Fruit fly (Drosophila melanogaster) whole organism: ENCODE measurements around the gene CG33689.

Source experiments
- CG8478 ChIP-seq: fragments of >200 bp; optimal IDR thresholded peaks from 2 replicates; lab custom pipeline; 2018; ENCODE audit warnings: inconsistent platforms
- Dll ChIP-seq: fragments of >200 bp; optimal IDR thresholded peaks from 2 replicates; lab custom pipeline; 2017
- EcR ChIP-seq, 2 experiments: fragments of >200 bp; optimal IDR thresholded peaks; 2 replicates each; lab custom pipeline; 2017; ENCODE audit warnings: missing biosample characterization in 2 of 2, missing genetic modification characterization in 2 of 2, missing genetic modification reagents in 2 of 2
- pan ChIP-seq: fragments of >200 bp; optimal IDR thresholded peaks from 2 replicates; lab custom pipeline; 2017
- psq ChIP-seq: fragments of >200 bp; optimal IDR thresholded peaks from 2 replicates; lab custom pipeline; 2017
- usp ChIP-seq: fragments of >200 bp; optimal IDR thresholded peaks from 2 replicates; lab custom pipeline; 2017; ENCODE audit warnings: missing biosample characterization, missing genetic modification characterization, mixed read lengths

CG33689 gene

DNA sequence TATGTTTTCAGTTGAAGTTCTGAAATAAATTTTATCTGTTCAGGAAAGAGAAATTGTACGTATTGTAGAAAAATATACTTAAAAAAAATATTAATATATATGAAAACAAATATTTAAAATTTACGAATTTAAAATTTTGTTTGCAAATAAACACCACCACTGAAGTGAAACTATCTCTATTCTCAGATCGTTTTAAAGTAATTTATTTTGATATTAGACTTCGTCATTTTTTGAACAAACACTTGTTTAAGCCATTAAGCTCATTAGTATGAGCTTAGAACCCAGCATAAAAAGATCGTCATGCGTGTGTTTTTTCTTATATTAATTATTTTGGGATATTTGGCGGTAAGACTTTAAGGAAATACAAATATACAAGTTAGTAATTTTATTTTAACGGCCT, 1.1 kb upstream of the CG33689 start, which contains the start of gene CG33688:
Gene CG33688 (plus strand): TSS at position 301 of the 400 bp plus-strand sequence.
- TF ChIP-seq CG8478 (lab: Kevin White, UChicago) (no peak), pan (lab: Kevin White, UChicago) (no peak), psq (lab: Kevin White, UChicago) (no peak), Dll (lab: Kevin White, UChicago) (no peak), usp (GFP tag; lab: Kevin White, UChicago) (no peak), EcR (GFP tag; optimal IDR thresholded peaks at IDR 0.05; lab: Kevin White, UChicago) (no peak)

DNA sequence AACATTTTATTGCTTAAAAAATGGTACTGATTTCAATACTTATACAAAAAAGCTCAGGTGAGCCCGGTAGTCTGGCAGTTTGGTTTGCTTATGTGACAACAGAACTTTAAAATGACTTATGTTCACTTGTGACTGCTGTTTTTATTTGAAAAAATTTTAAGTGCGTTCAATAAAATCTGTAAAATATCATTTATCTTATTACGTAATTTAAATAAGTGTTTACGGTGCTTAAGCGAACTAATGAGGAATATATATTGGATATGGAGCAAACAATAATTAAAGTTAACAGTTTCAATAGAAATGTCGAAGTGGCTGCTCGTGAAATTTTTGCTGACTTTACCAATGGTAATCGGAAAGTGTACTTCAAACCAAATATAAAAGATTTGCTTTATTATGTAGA, 999 bp downstream of the CG33689 start, which contains the start of gene dls:
Gene dls (plus strand): TSS at position 301 of the 400 bp plus-strand sequence.
- TF ChIP-seq CG8478 (lab: Kevin White, UChicago), result no peak
- no peak for TF ChIP-seq usp (GFP tag; lab: Kevin White, UChicago)
- no peak for TF ChIP-seq Dll (lab: Kevin White, UChicago)
- TF ChIP-seq EcR (GFP tag; optimal IDR thresholded peaks at IDR 0.05; lab: Kevin White, UChicago), result no peak
- TF ChIP-seq psq (lab: Kevin White, UChicago), result no peak
- no peak for TF ChIP-seq pan (lab: Kevin White, UChicago)

- no peak for TF ChIP-seq Dll (lab: Kevin White, UChicago)
- no peak for TF ChIP-seq pan (lab: Kevin White, UChicago)
- TF ChIP-seq usp (GFP tag; lab: Kevin White, UChicago), result no peak
- no peak for TF ChIP-seq psq (lab: Kevin White, UChicago)
- TF ChIP-seq CG8478 (lab: Kevin White, UChicago), result no peak
- no peak for TF ChIP-seq EcR (GFP tag; optimal IDR thresholded peaks at IDR 0.05; lab: Kevin White, UChicago)
Measured at dm6 chr3L:16202550-16202949, 2.5 kb downstream of the CG33689 start.

DNA sequence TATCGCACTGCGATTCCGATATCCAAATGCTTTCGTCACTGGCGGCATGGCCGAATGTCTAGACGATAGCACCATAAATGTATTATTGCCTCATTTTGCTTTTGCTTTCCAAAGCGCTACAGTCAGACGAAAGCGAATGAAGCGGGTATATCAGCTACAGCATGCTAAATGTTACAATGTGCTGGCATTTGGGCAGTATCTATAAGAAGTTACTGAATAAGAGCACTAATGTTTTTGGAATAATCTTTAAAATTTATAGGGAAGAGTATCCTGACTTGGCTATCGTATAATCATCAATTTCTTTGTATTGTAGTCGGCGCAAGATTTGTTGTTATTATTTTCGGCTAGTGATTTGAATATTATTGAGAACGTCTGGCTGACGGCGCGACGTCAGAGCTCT, 3.2 kb downstream of the CG33689 start:
- TF ChIP-seq EcR (GFP tag; optimal IDR thresholded peaks at IDR 0.05; lab: Kevin White, UChicago), result no peak

dm6 chr3L:16204128-16204527, 4.1 kb downstream of the CG33689 start:
- TF ChIP-seq usp (GFP tag; lab: Kevin White, UChicago), result no peak
- no peak for TF ChIP-seq EcR (GFP tag; optimal IDR thresholded peaks at IDR 0.05; lab: Kevin White, UChicago)
- TF ChIP-seq CG8478 (lab: Kevin White, UChicago), result no peak

DNA sequence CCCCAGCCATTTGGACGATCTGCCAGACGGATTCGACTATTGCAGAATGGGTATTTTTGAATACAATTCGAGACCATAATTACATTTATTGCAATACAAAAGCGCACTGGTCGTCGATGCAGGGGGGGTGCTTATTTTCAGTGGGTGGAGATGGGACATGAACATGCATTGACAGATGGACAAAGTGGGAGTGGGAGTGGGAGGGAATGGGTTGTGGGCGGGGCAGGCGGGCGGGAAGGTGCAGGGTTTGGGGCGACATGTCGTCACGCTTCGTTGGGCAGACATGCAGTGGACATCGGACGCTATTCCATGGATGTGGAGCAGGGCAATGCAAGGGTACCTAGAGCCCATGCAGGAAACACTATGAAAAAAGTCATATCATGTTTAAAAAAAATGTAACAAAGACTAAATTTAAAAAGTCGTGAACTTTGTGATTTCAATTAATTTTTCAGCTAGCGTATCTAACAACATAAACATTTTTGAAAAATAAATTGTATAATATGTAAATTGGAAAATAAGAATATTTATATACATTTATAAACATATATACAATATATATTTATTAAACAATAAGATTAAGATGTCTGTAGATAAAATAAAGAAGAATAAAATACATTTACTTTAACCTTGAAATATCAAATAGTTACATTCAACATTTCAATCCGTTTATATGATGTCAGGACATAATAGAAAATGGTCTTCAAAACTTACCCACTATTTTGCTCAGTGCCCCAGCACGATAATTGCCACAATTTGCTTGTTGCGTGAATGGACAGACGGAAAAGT, 8.2 kb downstream of the CG33689 start:
- TF ChIP-seq usp (GFP tag; lab: Kevin White, UChicago) (no peak), CG8478 (lab: Kevin White, UChicago) (no peak)

DNA sequence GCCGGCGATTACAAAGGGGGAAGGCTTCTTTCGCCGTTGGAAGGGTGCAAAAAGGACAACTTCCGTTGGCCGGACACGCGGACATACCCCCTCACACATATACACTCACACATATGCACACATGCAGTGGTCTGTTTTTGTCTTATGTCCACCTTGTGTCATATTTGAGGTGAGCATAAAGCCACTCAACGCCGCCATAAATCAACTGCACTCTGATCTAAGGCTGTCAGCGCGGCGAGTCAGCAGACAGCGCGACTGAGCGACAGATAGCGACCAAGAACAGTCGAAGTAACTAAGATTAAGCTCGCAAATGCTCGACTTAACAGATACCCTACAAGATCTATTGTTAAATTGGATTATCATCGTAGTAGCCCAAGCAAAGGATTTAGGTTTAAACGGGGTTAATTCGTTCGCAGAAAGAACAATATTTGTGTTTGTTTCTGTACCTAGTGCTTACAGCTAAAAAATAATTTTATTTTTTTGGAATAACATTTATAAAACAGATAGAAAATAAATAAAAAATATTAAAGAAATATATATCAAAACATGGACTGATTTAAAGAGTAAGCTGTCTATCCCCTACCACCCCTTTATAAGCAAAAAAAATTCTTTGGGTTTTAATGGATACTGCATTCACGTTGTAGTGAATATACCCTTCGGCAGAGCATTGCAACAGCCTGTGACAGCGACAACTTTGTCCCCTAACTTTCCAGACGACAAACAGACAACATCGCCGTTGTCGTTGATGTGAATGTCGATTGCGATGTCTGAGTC, 9.0 kb downstream of the CG33689 start:
- TF ChIP-seq psq (lab: Kevin White, UChicago), result no peak
- TF ChIP-seq Dll (lab: Kevin White, UChicago), result no peak
- no peak for TF ChIP-seq pan (lab: Kevin White, UChicago)
- no peak for TF ChIP-seq usp (GFP tag; lab: Kevin White, UChicago)
- no peak for TF ChIP-seq EcR (GFP tag; optimal IDR thresholded peaks at IDR 0.05; lab: Kevin White, UChicago)
- TF ChIP-seq CG8478 (lab: Kevin White, UChicago), result no peak

- TF ChIP-seq psq (lab: Kevin White, UChicago) (no peak), pan (lab: Kevin White, UChicago) (no peak), EcR (GFP tag; optimal IDR thresholded peaks at IDR 0.05; lab: Kevin White, UChicago) (no peak), CG8478 (lab: Kevin White, UChicago) (no peak), usp (GFP tag; lab: Kevin White, UChicago) (no peak), Dll (lab: Kevin White, UChicago) (no peak)
Measured at dm6 chr3L:16209641-16210040, 9.6 kb downstream of the CG33689 start.

DNA sequence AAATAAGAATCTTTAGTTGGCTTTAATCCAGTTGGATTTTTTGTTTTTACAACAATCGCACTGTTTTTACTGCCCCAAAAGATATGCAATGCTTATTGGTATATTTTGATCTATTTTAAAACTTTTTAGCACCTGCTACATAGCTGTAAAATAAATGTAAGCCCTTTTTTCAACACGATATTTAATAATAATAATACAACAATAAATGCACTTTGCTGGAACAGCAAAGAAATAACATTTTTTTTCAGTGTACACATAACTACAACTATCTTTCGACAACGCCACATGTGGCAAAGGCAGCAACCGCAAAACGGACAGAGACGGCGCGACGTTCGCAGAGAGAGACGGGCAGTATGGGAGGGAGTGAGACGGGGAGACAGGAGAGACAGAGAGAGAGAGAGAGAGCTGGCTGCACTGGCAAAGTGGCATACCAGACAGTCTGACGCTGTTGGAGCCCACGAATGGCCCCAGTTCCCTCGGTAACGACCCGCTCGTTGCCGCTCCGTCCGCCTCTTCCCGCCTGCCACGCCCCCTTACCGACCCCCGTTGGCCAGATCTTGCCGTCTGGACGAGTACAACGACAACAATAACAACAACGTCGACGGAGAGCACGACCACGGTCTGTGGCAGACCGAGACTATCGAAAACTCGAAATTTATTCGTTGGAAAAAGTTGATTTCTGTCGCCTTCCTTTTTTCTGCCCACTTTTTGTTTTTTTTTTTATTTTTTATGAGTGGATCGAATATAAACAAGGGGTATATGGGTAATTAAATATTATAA, 11.3 kb downstream of the CG33689 start:
- TF ChIP-seq usp (GFP tag; lab: Kevin White, UChicago) (no peak), psq (lab: Kevin White, UChicago) (no peak), Dll (lab: Kevin White, UChicago) (no peak), pan (lab: Kevin White, UChicago) (no peak), EcR (GFP tag; optimal IDR thresholded peaks at IDR 0.05; lab: Kevin White, UChicago) (no peak), CG8478 (lab: Kevin White, UChicago) (no peak)

DNA sequence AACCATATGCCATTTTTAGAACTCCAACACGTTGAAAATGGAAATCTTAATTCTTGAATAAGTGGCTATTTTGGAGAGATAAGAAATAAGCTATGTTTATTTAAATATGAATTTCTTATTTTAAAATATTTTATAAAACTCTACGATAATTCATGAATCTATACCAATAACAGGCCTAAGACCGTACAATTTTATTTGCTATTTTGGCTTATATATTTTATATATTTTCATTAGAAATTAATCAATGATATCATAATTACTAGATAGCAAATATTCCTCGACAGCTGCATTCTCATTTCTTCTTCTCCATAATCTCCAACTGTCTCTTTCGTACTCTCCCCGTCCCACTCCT, 11.9 kb downstream of the CG33689 start:
- TF ChIP-seq pan (lab: Kevin White, UChicago), result peak; percentile 35
- no peak for TF ChIP-seq usp (GFP tag; lab: Kevin White, UChicago)

DNA sequence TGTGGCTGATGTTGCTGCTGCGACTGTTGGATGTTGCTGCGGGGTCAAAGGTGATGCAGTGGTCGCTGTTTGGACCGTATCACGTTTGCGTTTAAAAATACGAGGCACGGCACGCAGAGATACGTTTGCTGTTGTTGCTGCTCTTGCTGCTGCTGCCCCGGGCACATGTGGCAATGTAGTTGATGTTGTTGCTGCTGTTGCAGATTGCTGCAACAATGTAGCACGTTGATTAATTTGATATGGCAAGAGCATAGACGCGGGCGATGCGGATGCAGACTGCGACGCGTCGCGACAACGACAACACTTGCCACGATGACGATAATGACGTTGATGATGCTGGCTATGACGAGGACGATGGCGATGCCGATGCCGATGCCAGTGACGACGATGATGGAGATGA, 13.2 kb downstream of the CG33689 start:
- TF ChIP-seq psq (lab: Kevin White, UChicago) (no peak), usp (GFP tag; lab: Kevin White, UChicago) (no peak), pan (lab: Kevin White, UChicago) (no peak), Dll (lab: Kevin White, UChicago) (no peak), CG8478 (lab: Kevin White, UChicago) (no peak), EcR (GFP tag; optimal IDR thresholded peaks at IDR 0.05; lab: Kevin White, UChicago) (no peak)
